Fruit fly (Drosophila melanogaster): ENCODE results near the gene Rac1.

Gene Rac1

DNA sequence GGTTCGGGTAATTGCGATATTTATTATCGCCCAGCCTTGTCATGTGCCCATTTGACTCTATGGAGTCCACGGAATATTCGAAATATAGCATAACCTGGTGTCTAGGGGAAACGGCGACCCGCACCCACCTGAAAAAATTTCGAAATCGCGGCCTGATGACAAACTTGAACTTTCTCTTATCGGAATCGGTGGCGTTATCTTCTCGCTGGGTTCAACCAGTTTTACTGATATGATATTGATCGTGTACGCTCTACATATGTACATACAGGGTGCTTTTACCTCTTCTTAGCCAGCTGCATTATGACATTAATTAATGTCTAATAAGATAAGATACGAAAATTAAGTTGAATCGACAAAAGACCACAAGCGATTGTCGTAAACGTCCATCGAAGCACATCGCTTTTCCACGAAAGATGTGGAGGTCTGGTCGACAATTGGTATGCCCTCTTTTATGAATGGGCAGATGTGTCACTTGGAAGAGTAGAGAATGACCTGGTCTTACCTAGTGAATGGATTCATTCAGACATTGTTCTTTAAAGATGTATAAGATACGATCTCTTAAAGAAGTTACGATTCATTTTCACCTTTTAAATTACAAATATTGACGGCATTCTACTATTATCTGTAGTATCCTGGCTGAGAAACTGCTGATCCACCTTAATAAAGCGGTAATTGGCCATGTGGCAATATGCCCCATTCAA is 17.9 kb upstream of the Rac1 start (continued):
- TF ChIP-seq CG10959 (GFP tag; IDR thresholded peaks at IDR 0.05) (no peak), gcm (GFP tag; optimal IDR thresholded peaks at IDR 0.05) (no peak), CG18262 (tag; optimal IDR thresholded peaks at IDR 0.05) (peak; percentile 10), Ada2b (GFP tag; IDR thresholded peaks at IDR 0.05) (no peak), gt (GFP tag; IDR thresholded peaks at IDR 0.05) (peak; percentile 10; the same call in 1 of the 2 replicates), CG2712 (tag; optimal IDR thresholded peaks at IDR 0.05) (peak; percentile 2), so (GFP tag; IDR thresholded peaks at IDR 0.05) (no peak), Six4 (GFP tag; optimal IDR thresholded peaks at IDR 0.05) (no peak), slp2 (GFP tag; optimal IDR thresholded peaks at IDR 0.05) (no peak), CG6689 (GFP tag; IDR thresholded peaks at IDR 0.05) (0 out of 2 replicates have a peak, but pooled peaks have one; percentile 4), CG16813 (GFP tag; IDR thresholded peaks at IDR 0.05; ENCODE audit: partially characterized antibody) (no peak), br (optimal IDR thresholded peaks at IDR 0.05) (no peak), lilli (GFP tag; optimal IDR thresholded peaks at IDR 0.05) (peak; percentile 25), CG12071 (GFP tag; optimal IDR thresholded peaks at IDR 0.05) (no peak), nom (GFP tag; optimal IDR thresholded peaks at IDR 0.05) (no peak), CG17359 (tag; optimal IDR thresholded peaks at IDR 0.05) (no peak), unc-4 (GFP tag; IDR thresholded peaks at IDR 0.05; ENCODE audit: partially characterized antibody) (no peak), Hr39 (optimal IDR thresholded peaks at IDR 0.05) (no peak), CG6813 (GFP tag; optimal IDR thresholded peaks at IDR 0.05) (no peak), mirr (GFP tag; optimal IDR thresholded peaks at IDR 0.05) (peak; percentile 48), unpg (GFP tag; optimal IDR thresholded peaks at IDR 0.05) (peak; percentile 8), ac (GFP tag; optimal IDR thresholded peaks at IDR 0.05) (no peak), Dip3 (GFP tag; optimal IDR thresholded peaks at IDR 0.05) (peak; percentile 28), CG31388 (GFP tag; optimal IDR thresholded peaks at IDR 0.05) (no peak), HLH3B (GFP tag; IDR thresholded peaks at IDR 0.05) (0 out of 2 replicates have a peak, but pooled peaks have one; percentile 26), gfzf (GFP tag; optimal IDR thresholded peaks at IDR 0.05) (no peak), CG11456 (GFP tag; IDR thresholded peaks at IDR 0.05) (no peak), tin (GFP tag; optimal IDR thresholded peaks at IDR 0.05) (no peak), CG30020 (tag; optimal IDR thresholded peaks at IDR 0.05) (no peak), CG8388 (GFP tag; optimal IDR thresholded peaks at IDR 0.05) (no peak), CG12744 (GFP tag; optimal IDR thresholded peaks at IDR 0.05) (no peak), Pdp1 (GFP tag; optimal IDR thresholded peaks at IDR 0.05) (peak in 1 of 2 experiments; percentile 21), Meics (GFP tag; optimal IDR thresholded peaks at IDR 0.05) (peak; percentile 34), CG1603 (tag; optimal IDR thresholded peaks at IDR 0.05) (peak; percentile 32), CG10543 (GFP tag; optimal IDR thresholded peaks at IDR 0.05) (no peak), Hr78 (GFP tag; optimal IDR thresholded peaks at IDR 0.05) (peak in 1 of 2 experiments; percentile 99), Xbp1 (GFP tag; optimal IDR thresholded peaks at IDR 0.05) (peak; percentile 15), ATbp (GFP tag; optimal IDR thresholded peaks at IDR 0.05) (no peak), CG12659 (GFP tag; optimal IDR thresholded peaks at IDR 0.05) (peak; percentile 3), CG9727 (GFP tag; optimal IDR thresholded peaks at IDR 0.05) (peak; percentile 4), CG32767 (GFP tag; IDR thresholded peaks at IDR 0.05) (no peak), hbn (GFP tag; IDR thresholded peaks at IDR 0.05; ENCODE audit: partially characterized antibody) (no peak), CG15514 (GFP tag; optimal IDR thresholded peaks at IDR 0.05) (peak; percentile 4), Ravus (GFP tag; IDR thresholded peaks at IDR 0.05) (no peak), CG10366 (GFP tag; IDR thresholded peaks at IDR 0.05) (peak; percentile 46), CG14667 (GFP tag; IDR thresholded peaks at IDR 0.05) (no peak), BtbVII (GFP tag; optimal IDR thresholded peaks at IDR 0.05) (no peak), Doc3 (GFP tag; IDR thresholded peaks at IDR 0.05; ENCODE audit: partially characterized antibody) (no peak), klu (GFP tag; IDR thresholded peaks at IDR 0.05) (no peak)

Measured in whole organism, embryonic.